Fruit fly (Drosophila melanogaster): ENCODE data around the gene Cyp12e1.

The Cyp12e1 gene

DNA sequence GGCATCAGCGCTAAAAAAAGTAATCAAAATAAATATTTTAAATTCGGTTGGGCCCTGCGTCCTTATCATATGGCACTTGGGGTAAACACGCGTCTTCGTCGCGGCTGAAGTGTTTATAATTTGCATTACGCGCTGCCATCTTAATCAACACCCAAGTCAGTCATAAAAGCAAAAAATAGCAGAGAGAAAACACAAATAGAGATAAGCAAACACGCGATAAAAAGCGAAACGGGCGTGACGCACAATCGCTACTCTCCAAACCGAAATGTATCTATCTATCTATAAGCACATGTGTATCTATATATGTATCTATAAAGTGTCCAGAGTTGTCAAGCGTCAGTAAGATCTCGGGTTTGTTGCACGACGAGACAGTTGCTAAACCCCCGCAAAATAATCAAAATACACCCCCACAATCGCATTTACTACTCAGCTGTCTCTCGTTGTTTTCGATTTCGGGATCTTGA lies 43.6 kb upstream of the Cyp12e1 start (continued):
- TF ChIP-seq CG14710 (tag; optimal IDR thresholded peaks at IDR 0.05) (no peak), CG17359 (tag; optimal IDR thresholded peaks at IDR 0.05) (peak; percentile 48), CG4730 (GFP tag; IDR thresholded peaks at IDR 0.05) (no peak), kay (GFP tag; optimal IDR thresholded peaks at IDR 0.05) (no peak), gce (GFP tag; IDR thresholded peaks at IDR 0.05) (no peak), chif (GFP tag; optimal IDR thresholded peaks at IDR 0.05) (no peak), sisA (GFP tag; IDR thresholded peaks at IDR 0.05) (no peak), CG8765 (GFP tag; IDR thresholded peaks at IDR 0.05) (no peak), gsb (GFP tag; IDR thresholded peaks at IDR 0.05) (no peak), dati (GFP tag; IDR thresholded peaks at IDR 0.05) (no peak), CG7556 (GFP tag; optimal IDR thresholded peaks at IDR 0.05) (no peak), eve (GFP tag; optimal IDR thresholded peaks at IDR 0.05) (no peak), Sry-δ (GFP tag; optimal IDR thresholded peaks at IDR 0.05) (no peak), CG18764 (GFP tag; optimal IDR thresholded peaks at IDR 0.05) (no peak), CG9797 (GFP tag; optimal IDR thresholded peaks at IDR 0.05) (no peak), sens-2 (GFP tag; IDR thresholded peaks at IDR 0.05) (no peak), Dref (GFP tag; IDR thresholded peaks at IDR 0.05) (no peak), Deaf1 (tag; optimal IDR thresholded peaks at IDR 0.05) (no peak), abd-A (tag; optimal IDR thresholded peaks at IDR 0.05) (no peak), da (GFP tag; optimal IDR thresholded peaks at IDR 0.05) (no peak), Gug (GFP tag; IDR thresholded peaks at IDR 0.05) (no peak), E2f2 (GFP tag; IDR thresholded peaks at IDR 0.05) (no peak), Stat92E (GFP tag; optimal IDR thresholded peaks at IDR 0.05) (no peak), knrl (GFP tag; IDR thresholded peaks at IDR 0.05; ENCODE audit: partially characterized antibody) (no peak), CG10147 (GFP tag; optimal IDR thresholded peaks at IDR 0.05) (peak; percentile 23), CG6654 (GFP tag; optimal IDR thresholded peaks at IDR 0.05) (no peak), h (optimal IDR thresholded peaks at IDR 0.05) (no peak), CG6791 (GFP tag; IDR thresholded peaks at IDR 0.05; ENCODE audit: partially characterized antibody) (no peak), CG3065 (GFP tag; optimal IDR thresholded peaks at IDR 0.05) (no peak), lmd (GFP tag; IDR thresholded peaks at IDR 0.05) (no peak), Ets97D (GFP tag; optimal IDR thresholded peaks at IDR 0.05) (peak; percentile 15), Sry-β (GFP tag; optimal IDR thresholded peaks at IDR 0.05) (no peak), CG8089 (GFP tag; optimal IDR thresholded peaks at IDR 0.05) (no peak), tgo (GFP tag; IDR thresholded peaks at IDR 0.05) (no peak), CG5180 (GFP tag; optimal IDR thresholded peaks at IDR 0.05) (no peak), CG2678 (tag; optimal IDR thresholded peaks at IDR 0.05) (peak; percentile 66), pfk (GFP tag; optimal IDR thresholded peaks at IDR 0.05) (no peak), danr (GFP tag; IDR thresholded peaks at IDR 0.05) (no peak), Drgx (GFP tag; IDR thresholded peaks at IDR 0.05) (no peak), btn (GFP tag; optimal IDR thresholded peaks at IDR 0.05) (no peak), CG11504 (tag; optimal IDR thresholded peaks at IDR 0.05) (no peak), CG13287 (GFP tag; IDR thresholded peaks at IDR 0.05; ENCODE audit: partially characterized antibody) (no peak), salm (tag; optimal IDR thresholded peaks at IDR 0.05) (no peak), CG6765 (GFP tag; optimal IDR thresholded peaks at IDR 0.05) (peak; percentile 41), wdn (GFP tag; IDR thresholded peaks at IDR 0.05) (no peak), ftz-f1 (GFP tag; optimal IDR thresholded peaks at IDR 0.05) (no peak), CG7357 (GFP tag; IDR thresholded peaks at IDR 0.05) (no peak), dmrt11E (tag; optimal IDR thresholded peaks at IDR 0.05) (no peak), Doc2 (GFP tag; IDR thresholded peaks at IDR 0.05) (no peak), yki (optimal IDR thresholded peaks at IDR 0.05) (no peak), Ravus (GFP tag; IDR thresholded peaks at IDR 0.05) (no peak), CG15479 (GFP tag; optimal IDR thresholded peaks at IDR 0.05) (peak; percentile 6), bsh (GFP tag; optimal IDR thresholded peaks at IDR 0.05) (no peak)

Measured in whole organism, embryonic.